Worm (Caenorhabditis elegans): ENCODE measurements around the gene ifg-1.

ifg-1 gene

ce11 chrII:8181437-8181836 is 35.6 kb upstream of the ifg-1 start, which contains the start of gene dylt-3:
Gene dylt-3, plus strand, starts transcription at chrII:8181737.
- no peak for TF ChIP-seq sea-1 (GFP tag; conservative IDR thresholded peaks at IDR 0.05)

- no peak for TF ChIP-seq tbx-11 (GFP tag; IDR thresholded peaks at IDR 0.05)
- no peak for TF ChIP-seq scrt-1 (GFP tag; IDR thresholded peaks at IDR 0.05)
- TF ChIP-seq ceh-36 (tag; optimal IDR thresholded peaks at IDR 0.05) = no peak
- TF ChIP-seq F13C5.2 (tag; optimal IDR thresholded peaks at IDR 0.05) = peak; percentile 85
- no peak for TF ChIP-seq ceh-13 (GFP tag; optimal IDR thresholded peaks at IDR 0.05)
- TF ChIP-seq hmg-4 (GFP tag; optimal IDR thresholded peaks at IDR 0.05) = peak; percentile 31
- TF ChIP-seq aly-1 (tag; optimal IDR thresholded peaks at IDR 0.05) = no peak
- TF ChIP-seq flt-1 (GFP tag; IDR thresholded peaks at IDR 0.05) = peak; percentile 48; the same call in 1 of the 2 replicates
These were observed 32.0 kb upstream of the ifg-1 start, which contains the start of the genes mig-5 and cct-1 for ce11 chrII:8185016-8185493. Gene mig-5, minus strand, starts transcription at chrII:8185023. Gene cct-1, plus strand, starts transcription at chrII:8185443.

- TF ChIP-seq pes-1 (GFP tag; IDR thresholded peaks at IDR 0.05) (no peak), tbx-37 (GFP tag; conservative IDR thresholded peaks at IDR 0.05) (no peak), ceh-36 (tag; optimal IDR thresholded peaks at IDR 0.05) (no peak), hnd-1 (tag; optimal IDR thresholded peaks at IDR 0.05) (no peak), sea-1 (GFP tag; conservative IDR thresholded peaks at IDR 0.05) (no peak), hmg-4 (GFP tag; optimal IDR thresholded peaks at IDR 0.05) (no peak), F13C5.2 (tag; optimal IDR thresholded peaks at IDR 0.05) (no peak), scrt-1 (GFP tag; IDR thresholded peaks at IDR 0.05) (no peak)
These were observed 29.5 kb upstream of the ifg-1 start for ce11 chrII:8187516-8187915.

- TF ChIP-seq pes-1 (GFP tag; IDR thresholded peaks at IDR 0.05) = no peak
- no peak for TF ChIP-seq sea-1 (GFP tag; conservative IDR thresholded peaks at IDR 0.05)
- no peak for TF ChIP-seq tra-4 (tag; optimal IDR thresholded peaks at IDR 0.05)
- no peak for TF ChIP-seq ets-7 (tag; optimal IDR thresholded peaks at IDR 0.05)
- no peak for TF ChIP-seq tbx-11 (GFP tag; IDR thresholded peaks at IDR 0.05)
- TF ChIP-seq hmg-4 (GFP tag; optimal IDR thresholded peaks at IDR 0.05) = no peak
- no peak for TF ChIP-seq hmbx-1 (tag; optimal IDR thresholded peaks at IDR 0.05)
- TF ChIP-seq ceh-36 (tag; optimal IDR thresholded peaks at IDR 0.05) = no peak
- TF ChIP-seq hnd-1 (tag; optimal IDR thresholded peaks at IDR 0.05) = no peak
- TF ChIP-seq F13C5.2 (tag; optimal IDR thresholded peaks at IDR 0.05) = no peak
- no peak for TF ChIP-seq ceh-13 (GFP tag; optimal IDR thresholded peaks at IDR 0.05)
These were observed 26.6 kb upstream of the ifg-1 start, which contains the start of gene T05C12.8 for ce11 chrII:8190455-8190854. Gene T05C12.8, minus strand, starts transcription at chrII:8190555.

ce11 chrII:8193126-8193525 is 23.9 kb upstream of the ifg-1 start, which contains the start of gene T05C12.9:
Gene T05C12.9, minus strand, starts transcription at chrII:8193226.
- TF ChIP-seq ets-7 (tag; optimal IDR thresholded peaks at IDR 0.05) (no peak), pes-1 (GFP tag; IDR thresholded peaks at IDR 0.05) (no peak), hmbx-1 (tag; optimal IDR thresholded peaks at IDR 0.05) (no peak), ceh-36 (tag; optimal IDR thresholded peaks at IDR 0.05) (no peak), scrt-1 (GFP tag; IDR thresholded peaks at IDR 0.05) (no peak), hmg-4 (GFP tag; optimal IDR thresholded peaks at IDR 0.05) (no peak), ama-1 (optimal IDR thresholded peaks at IDR 0.05) (no peak), tra-4 (tag; optimal IDR thresholded peaks at IDR 0.05) (no peak), aly-1 (tag; optimal IDR thresholded peaks at IDR 0.05) (no peak), F13C5.2 (tag; optimal IDR thresholded peaks at IDR 0.05) (no peak)

- TF ChIP-seq tbx-11 (GFP tag; IDR thresholded peaks at IDR 0.05) = no peak
- no peak for TF ChIP-seq tra-4 (tag; optimal IDR thresholded peaks at IDR 0.05)
- TF ChIP-seq ama-1 (optimal IDR thresholded peaks at IDR 0.05) = no peak
- TF ChIP-seq tbx-37 (GFP tag; conservative IDR thresholded peaks at IDR 0.05) = no peak
- no peak for TF ChIP-seq flt-1 (GFP tag; IDR thresholded peaks at IDR 0.05)
- no peak for TF ChIP-seq hmbx-1 (tag; optimal IDR thresholded peaks at IDR 0.05)
- no peak for TF ChIP-seq F13C5.2 (tag; optimal IDR thresholded peaks at IDR 0.05)
- TF ChIP-seq aly-1 (tag; optimal IDR thresholded peaks at IDR 0.05) = no peak
- TF ChIP-seq B0310.2 (tag; optimal IDR thresholded peaks at IDR 0.05) = no peak
These were observed 23.1 kb upstream of the ifg-1 start for ce11 chrII:8193922-8194321.

ce11 chrII:8198503-8198902 is 18.5 kb upstream of the ifg-1 start, which contains the start of gene qua-1:
Gene qua-1, plus strand, starts transcription at chrII:8198803.
- TF ChIP-seq flt-1 (GFP tag; IDR thresholded peaks at IDR 0.05) (no peak), B0310.2 (tag; optimal IDR thresholded peaks at IDR 0.05) (no peak), ets-7 (tag; optimal IDR thresholded peaks at IDR 0.05) (no peak), pes-1 (GFP tag; IDR thresholded peaks at IDR 0.05) (no peak), ceh-13 (GFP tag; optimal IDR thresholded peaks at IDR 0.05) (no peak), hmbx-1 (tag; optimal IDR thresholded peaks at IDR 0.05) (no peak), F13C5.2 (tag; optimal IDR thresholded peaks at IDR 0.05) (no peak), ama-1 (optimal IDR thresholded peaks at IDR 0.05) (no peak), hnd-1 (tag; optimal IDR thresholded peaks at IDR 0.05) (no peak), tra-4 (tag; optimal IDR thresholded peaks at IDR 0.05) (no peak), tbx-37 (GFP tag; conservative IDR thresholded peaks at IDR 0.05) (no peak), scrt-1 (GFP tag; IDR thresholded peaks at IDR 0.05) (no peak), ceh-36 (tag; optimal IDR thresholded peaks at IDR 0.05) (no peak), tbx-11 (GFP tag; IDR thresholded peaks at IDR 0.05) (no peak), sea-1 (GFP tag; conservative IDR thresholded peaks at IDR 0.05) (no peak), hmg-4 (GFP tag; optimal IDR thresholded peaks at IDR 0.05) (no peak), aly-1 (tag; optimal IDR thresholded peaks at IDR 0.05) (no peak)

ce11 chrII:8199803-8200202 is 17.2 kb upstream of the ifg-1 start:
- TF ChIP-seq F13C5.2 (tag; optimal IDR thresholded peaks at IDR 0.05) = no peak
- no peak for TF ChIP-seq hmg-4 (GFP tag; optimal IDR thresholded peaks at IDR 0.05)
- TF ChIP-seq tbx-11 (GFP tag; IDR thresholded peaks at IDR 0.05) = no peak
- no peak for TF ChIP-seq tbx-37 (GFP tag; conservative IDR thresholded peaks at IDR 0.05)
- no peak for TF ChIP-seq tra-4 (tag; optimal IDR thresholded peaks at IDR 0.05)
- no peak for TF ChIP-seq B0310.2 (tag; optimal IDR thresholded peaks at IDR 0.05)
- TF ChIP-seq ets-7 (tag; optimal IDR thresholded peaks at IDR 0.05) = no peak

All from whole organism, early embryonic.